Fruit fly (Drosophila melanogaster) whole organism, embryonic: Measurements from ENCODE around the gene CG46465.

Source experiments
- ATbp ChIP-seq: fragments of 200-800 bp; sonication (Bioruptor generic); optimal IDR thresholded peaks from 2 replicates; lab custom pipeline; 2017; ENCODE audit warnings: missing biosample characterization, mild to moderate bottlenecking, missing genetic modification characterization, missing genetic modification reagents
- Atf6 ChIP-seq: fragments of 200-800 bp; sonication (Bioruptor generic); IDR thresholded peaks from 2 replicates; pipeline ENCODE4 v1.3.6; 2022; ENCODE audit warnings: missing biosample characterization, missing genetic modification characterization
- Awh ChIP-seq: fragments of 200-800 bp; sonication (Bioruptor generic); IDR thresholded peaks from 2 replicates; pipeline ENCODE4, ENCODE4 v1.3.6; 2022; ENCODE audit warnings: missing biosample characterization, missing genetic modification characterization
- Bdp1 ChIP-seq: fragments of 200-800 bp; sonication (Bioruptor generic); optimal IDR thresholded peaks from 3 replicates; lab custom pipeline; 2016; ENCODE audit warnings: missing biosample characterization, missing genetic modification characterization
- CG1024 ChIP-seq: fragments of 200-800 bp; sonication (Bioruptor generic); IDR thresholded peaks from 2 replicates; pipeline ENCODE4 v1.3.6; 2022; ENCODE audit warnings: missing biosample characterization, missing genetic modification characterization
- CG10654 ChIP-seq: fragments of 200-800 bp; sonication (Bioruptor generic); optimal IDR thresholded peaks from 2 replicates; lab custom pipeline; 2016; ENCODE audit warnings: missing biosample characterization, missing genetic modification characterization
- CG11085 ChIP-seq: fragments of 200-800 bp; sonication (Bioruptor generic); IDR thresholded peaks from 2 replicates; pipeline ENCODE4 v1.3.6; 2022; ENCODE audit warnings: missing biosample characterization, missing genetic modification characterization
- CG11398 ChIP-seq: fragments of 200-800 bp; sonication (Bioruptor generic); optimal IDR thresholded peaks from 2 replicates; lab custom pipeline; 2016; ENCODE audit warnings: missing biosample characterization, missing genetic modification characterization
- CG11695 ChIP-seq: fragments of 200-800 bp; sonication (Bioruptor generic); IDR thresholded peaks from 3 replicates; pipeline ENCODE4 v1.3.6; 2022; ENCODE audit warnings: missing biosample characterization, missing genetic modification characterization
- CG12391 ChIP-seq: fragments of 200-800 bp; sonication (Bioruptor generic); optimal IDR thresholded peaks from 3 replicates; lab custom pipeline; 2018; ENCODE audit warnings: missing biosample characterization, mild to moderate bottlenecking, missing genetic modification characterization, moderate library complexity
- CG12659 ChIP-seq: fragments of 200-800 bp; sonication (Bioruptor generic); optimal IDR thresholded peaks from 3 replicates; lab custom pipeline; 2017; ENCODE audit warnings: mild to moderate bottlenecking, missing biosample characterization, missing genetic modification reagents, missing genetic modification characterization
- CG14014 ChIP-seq: fragments of 200-800 bp; sonication (Bioruptor generic); IDR thresholded peaks from 2 replicates; pipeline ENCODE4 v1.3.6; 2022; ENCODE audit warnings: missing biosample characterization, missing genetic modification characterization
- CG14441 ChIP-seq: fragments of 200-800 bp; sonication (Bioruptor generic); IDR thresholded peaks from 2 replicates; pipeline ENCODE4 v1.3.6; 2022; ENCODE audit warnings: missing biosample characterization, missing genetic modification characterization
- CG14667 ChIP-seq: fragments of 200-800 bp; sonication (Bioruptor generic); IDR thresholded peaks from 2 replicates; pipeline ENCODE4 v1.3.6; 2022; ENCODE audit warnings: missing biosample characterization, missing genetic modification characterization
- CG14965 ChIP-seq: fragments of 200-800 bp; sonication (Bioruptor generic); optimal IDR thresholded peaks from 2 replicates; lab custom pipeline; 2016; ENCODE audit warnings: missing biosample characterization, missing genetic modification characterization, borderline replicate concordance
- CG17802 ChIP-seq: fragments of 200-800 bp; sonication (Bioruptor generic); optimal IDR thresholded peaks from 2 replicates; lab custom pipeline; 2018; ENCODE audit warnings: missing biosample characterization, mild to moderate bottlenecking, missing genetic modification characterization, moderate library complexity
- CG18764 ChIP-seq: fragments of 200-800 bp; sonication (Bioruptor generic); optimal IDR thresholded peaks from 3 replicates; lab custom pipeline; 2016; ENCODE audit warnings: missing biosample characterization, missing genetic modification characterization
- CG2120 ChIP-seq: fragments of 200-800 bp; sonication (Bioruptor generic); optimal IDR thresholded peaks from 3 replicates; lab custom pipeline; 2016; ENCODE audit warnings: missing biosample characterization, missing genetic modification characterization
- CG30020 ChIP-seq: fragments of 200-800 bp; optimal IDR thresholded peaks from 2 replicates; lab custom pipeline; 2019; ENCODE audit warnings: missing biosample characterization, mild to moderate bottlenecking, missing genetic modification characterization, moderate library complexity
- CG33557 ChIP-seq: fragments of 200-800 bp; sonication (Bioruptor generic); optimal IDR thresholded peaks from 2 replicates; lab custom pipeline; 2019; ENCODE audit warnings: missing biosample characterization, mild to moderate bottlenecking, missing genetic modification characterization, moderate library complexity
- CG4404 ChIP-seq: fragments of 200-800 bp; sonication (Bioruptor generic); IDR thresholded peaks from 2 replicates; pipeline ENCODE4 v1.3.6; 2022; ENCODE audit warnings: missing biosample characterization, missing genetic modification characterization
- CG5180 ChIP-seq: fragments of 200-800 bp; sonication (Bioruptor generic); optimal IDR thresholded peaks from 3 replicates; lab custom pipeline; 2017; ENCODE audit warnings: missing biosample characterization, missing genetic modification characterization, mild to moderate bottlenecking, moderate library complexity, missing genetic modification reagents
- CG5245 ChIP-seq: fragments of 200-800 bp; sonication (Bioruptor generic); optimal IDR thresholded peaks from 3 replicates; lab custom pipeline; 2016; ENCODE audit warnings: missing biosample characterization, missing genetic modification characterization
- CG7963 ChIP-seq: fragments of 200-800 bp; sonication (Bioruptor generic); IDR thresholded peaks from 3 replicates; pipeline ENCODE4 v1.3.6; 2022; ENCODE audit warnings: missing biosample characterization, missing genetic modification characterization; ENCODE audit not compliant: partially characterized antibody
- CG9609 ChIP-seq: fragments of 200-800 bp; sonication (Bioruptor generic); optimal IDR thresholded peaks from 3 replicates; lab custom pipeline; 2016; ENCODE audit warnings: missing biosample characterization, missing genetic modification characterization
- D19A ChIP-seq: fragments of 200-800 bp; optimal IDR thresholded peaks from 3 replicates; lab custom pipeline; 2019; ENCODE audit warnings: missing biosample characterization, mild to moderate bottlenecking, missing genetic modification characterization, moderate library complexity
- Dek ChIP-seq: fragments of 200-800 bp; sonication (Bioruptor generic); optimal IDR thresholded peaks from 3 replicates; lab custom pipeline; 2019; ENCODE audit warnings: missing biosample characterization, mild to moderate bottlenecking, missing genetic modification characterization, moderate library complexity
- Drgx ChIP-seq: fragments of 200-800 bp; sonication (Bioruptor generic); IDR thresholded peaks from 2 replicates; pipeline ENCODE4 v1.3.6; 2022; ENCODE audit warnings: missing biosample characterization, missing genetic modification characterization
- Hey ChIP-seq: fragments of 200-800 bp; sonication (Bioruptor generic); optimal IDR thresholded peaks from 3 replicates; lab custom pipeline; 2018; ENCODE audit warnings: missing biosample characterization, mild to moderate bottlenecking, missing genetic modification characterization
- Hr51 ChIP-seq, 2 experiments: fragments of 200-800 bp; sonication (Bioruptor generic); optimal IDR thresholded peaks; 2 replicates in 1 of 2; 3 replicates in 1 of 2; lab custom pipeline; 2016 to 2018; ENCODE audit warnings: missing biosample characterization in 2 of 2, missing genetic modification characterization in 2 of 2, mild to moderate bottlenecking in 1 of 2, moderate library complexity in 1 of 2
- Hsf ChIP-seq: fragments of 200-800 bp; sonication (Bioruptor generic); optimal IDR thresholded peaks from 3 replicates; lab custom pipeline; 2016; ENCODE audit warnings: missing biosample characterization, missing genetic modification characterization
- Lhr ChIP-seq: fragments of 200-800 bp; sonication (Bioruptor generic); optimal IDR thresholded peaks from 3 replicates; lab custom pipeline; 2017; ENCODE audit warnings: mild to moderate bottlenecking, missing biosample characterization, missing genetic modification reagents, missing genetic modification characterization
- Lim3 ChIP-seq: fragments of 200-800 bp; sonication (Bioruptor generic); IDR thresholded peaks from 2 replicates; pipeline ENCODE4 v1.3.6; 2022; ENCODE audit warnings: missing biosample characterization, missing genetic modification characterization
- NFAT ChIP-seq: fragments of 200-800 bp; sonication (Bioruptor generic); IDR thresholded peaks from 2 replicates; pipeline ENCODE4 v1.3.6; 2022; ENCODE audit warnings: missing biosample characterization, missing genetic modification characterization
- Tbp ChIP-seq: fragments of >200 bp; optimal IDR thresholded peaks from 2 replicates; lab custom pipeline; 2018; ENCODE audit warnings: missing biosample characterization, missing genetic modification characterization
- ash1 ChIP-seq: fragments of 200-800 bp; sonication (Bioruptor generic); optimal IDR thresholded peaks from 2 replicates; lab custom pipeline; 2018; ENCODE audit warnings: missing biosample characterization, mild to moderate bottlenecking, missing genetic modification characterization
- cato ChIP-seq: fragments of 200-800 bp; sonication (Bioruptor generic); optimal IDR thresholded peaks from 2 replicates; lab custom pipeline; 2016; ENCODE audit warnings: missing biosample characterization, missing genetic modification characterization, borderline replicate concordance
- chn ChIP-seq: fragments of 200-800 bp; sonication (Bioruptor generic); optimal IDR thresholded peaks from 2 replicates; lab custom pipeline; 2016; ENCODE audit warnings: missing biosample characterization, missing genetic modification characterization
- gfzf ChIP-seq: fragments of 200-800 bp; sonication (Bioruptor generic); optimal IDR thresholded peaks from 2 replicates; lab custom pipeline; 2016; ENCODE audit warnings: missing biosample characterization, mild to moderate bottlenecking, missing genetic modification characterization, moderate library complexity
- gsb-n ChIP-seq: fragments of 200-800 bp; sonication (Bioruptor generic); optimal IDR thresholded peaks from 3 replicates; lab custom pipeline; 2018; ENCODE audit warnings: missing biosample characterization, mild to moderate bottlenecking, missing genetic modification characterization
- kah ChIP-seq: fragments of 200-800 bp; sonication (Bioruptor generic); optimal IDR thresholded peaks from 2 replicates; lab custom pipeline; 2018; ENCODE audit warnings: missing biosample characterization, mild to moderate bottlenecking, missing genetic modification characterization
- ken ChIP-seq: fragments of 200-800 bp; sonication (Bioruptor generic); IDR thresholded peaks from 3 replicates; pipeline ENCODE4 v1.3.6; 2022; ENCODE audit warnings: missing biosample characterization, missing genetic modification characterization
- nau ChIP-seq: fragments of 200-800 bp; sonication (Bioruptor generic); optimal IDR thresholded peaks from 3 replicates; lab custom pipeline; 2017; ENCODE audit warnings: missing biosample characterization, mild to moderate bottlenecking, missing genetic modification characterization, missing genetic modification reagents
- nom ChIP-seq: fragments of 200-800 bp; sonication (Bioruptor generic); optimal IDR thresholded peaks from 2 replicates; lab custom pipeline; 2017; ENCODE audit warnings: missing biosample characterization, missing genetic modification characterization, mild to moderate bottlenecking, moderate library complexity, missing genetic modification reagents
- pros ChIP-seq: fragments of 200-800 bp; sonication (Bioruptor generic); optimal IDR thresholded peaks from 3 replicates; lab custom pipeline; 2019; ENCODE audit warnings: missing biosample characterization, mild to moderate bottlenecking, missing genetic modification characterization, moderate library complexity
- repo ChIP-seq: fragments of 200-800 bp; sonication (Bioruptor generic); optimal IDR thresholded peaks from 2 replicates; lab custom pipeline; 2016; ENCODE audit warnings: missing biosample characterization, missing genetic modification characterization
- sd ChIP-seq: fragments of 200-800 bp; sonication (Bioruptor generic); optimal IDR thresholded peaks from 3 replicates; lab custom pipeline; 2018; ENCODE audit warnings: missing biosample characterization, mild to moderate bottlenecking, missing genetic modification characterization, moderate library complexity
- unpg ChIP-seq: fragments of 200-800 bp; sonication (Bioruptor generic); optimal IDR thresholded peaks from 3 replicates; lab custom pipeline; 2018; ENCODE audit warnings: missing biosample characterization, mild to moderate bottlenecking, missing genetic modification characterization, moderate library complexity
- wek ChIP-seq: fragments of 200-800 bp; sonication (Bioruptor generic); optimal IDR thresholded peaks from 3 replicates; lab custom pipeline; 2018; ENCODE audit warnings: missing biosample characterization, mild to moderate bottlenecking, missing genetic modification characterization, moderate library complexity
- wor ChIP-seq: fragments of 200-800 bp; sonication (Bioruptor generic); IDR thresholded peaks from 2 replicates; pipeline ENCODE4 v1.3.6; 2022; ENCODE audit warnings: missing biosample characterization, missing genetic modification characterization

The CG46465 gene

DNA sequence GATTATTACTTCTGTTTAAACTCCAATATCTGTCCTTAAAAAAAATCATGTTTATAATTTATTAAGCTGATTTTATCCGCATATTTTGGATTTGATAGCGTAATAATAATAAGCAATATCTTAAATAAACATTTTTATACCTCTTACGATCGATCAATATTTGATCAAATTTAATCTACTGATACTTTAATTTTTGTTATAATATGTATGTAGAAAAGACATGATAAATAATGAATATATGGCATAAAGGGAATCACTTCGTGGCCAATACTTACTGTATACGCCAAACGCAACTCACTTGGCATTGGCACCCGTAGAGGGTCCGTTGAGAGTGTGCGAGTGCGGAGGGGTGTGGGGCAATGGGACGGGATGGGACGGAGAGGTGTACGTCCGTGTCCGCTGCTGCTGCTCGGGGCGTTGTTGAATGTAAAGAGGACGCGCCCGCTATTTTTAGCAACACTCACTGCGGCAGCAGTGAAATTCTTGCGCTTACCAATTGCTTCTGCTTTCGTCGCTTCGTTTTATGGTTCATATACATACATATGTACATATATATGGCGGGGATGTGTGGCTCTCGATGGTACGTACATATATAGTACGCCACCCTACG lies 43.9 kb downstream of the CG46465 start (continued):
- TF ChIP-seq Awh (GFP tag; lab: Robert Waterston, UW) (no peak), Dek (peak; percentile 5), cato (GFP tag; lab: Kevin White, UChicago) (no peak), Atf6 (no peak), CG11085 (GFP tag; lab: Robert Waterston, UW) (no peak), CG17802 (tag; lab: Kevin White, UChicago) (no peak), nau (GFP tag; lab: Kevin White, UChicago) (no peak), CG4404 (no peak), kah (GFP tag; lab: Kevin White, UChicago) (no peak), gfzf (GFP tag; lab: Kevin White, UChicago) (no peak), Tbp (GFP tag; lab: Kevin White, UChicago) (no peak), gsb-n (tag; lab: Kevin White, UChicago) (no peak), unpg (GFP tag; lab: Kevin White, UChicago) (no peak), Drgx (GFP tag; lab: Robert Waterston, UW) (peak; percentile 6; the same call in 1 of the 2 replicates), ash1 (GFP tag; lab: Kevin White, UChicago) (no peak), CG12659 (GFP tag; lab: Kevin White, UChicago) (peak; percentile 2), repo (GFP tag; lab: Kevin White, UChicago) (no peak), CG33557 (GFP tag; lab: Kevin White, UChicago) (no peak), CG5180 (GFP tag; lab: Kevin White, UChicago) (no peak), CG12391 (tag; lab: Kevin White, UChicago) (peak; percentile 15), ATbp (GFP tag; lab: Kevin White, UChicago) (no peak), CG14667 (no peak), CG14014 (GFP tag; lab: Robert Waterston, UW) (no peak), Lhr (no peak), Bdp1 (GFP tag; lab: Kevin White, UChicago) (no peak), sd (tag; lab: Kevin White, UChicago) (peak; percentile 70), pros (no peak), Hey (no peak), NFAT (0 out of 2 replicates have a peak, but pooled peaks have one; percentile 14), nom (GFP tag; lab: Kevin White, UChicago) (no peak), Hr51 (GFP tag; optimal IDR thresholded peaks at IDR 0.05; lab: Kevin White, UChicago) (peak in 1 of 2 experiments; percentile 22), ken (GFP tag; lab: Robert Waterston, UW) (no peak), CG18764 (GFP tag; lab: Kevin White, UChicago) (no peak), CG2120 (GFP tag; lab: Kevin White, UChicago) (peak; percentile 39), CG9609 (GFP tag; lab: Kevin White, UChicago) (no peak), CG7963 (GFP tag; lab: Robert Waterston, UW) (no peak), wek (no peak), CG30020 (tag; lab: Kevin White, UChicago) (no peak), CG11695 (no peak), CG14441 (GFP tag; lab: Robert Waterston, UW) (no peak), CG10654 (GFP tag; lab: Kevin White, UChicago) (no peak), D19A (no peak), chn (no peak), wor (no peak), Hsf (GFP tag; lab: Kevin White, UChicago) (no peak), CG14965 (no peak), CG1024 (GFP tag; lab: Robert Waterston, UW) (no peak), Lim3 (GFP tag; lab: Robert Waterston, UW) (no peak), CG5245 (GFP tag; lab: Kevin White, UChicago) (no peak), CG11398 (GFP tag; lab: Kevin White, UChicago) (no peak)
